Fruit fly (Drosophila melanogaster): Measurements from ENCODE around the gene Skel.

dm6 chr3R:10679911-10680310 lies 6.8 kb upstream of the Skel start:
- TF ChIP-seq psq (optimal IDR thresholded peaks at IDR 0.05) (no peak), pan (optimal IDR thresholded peaks at IDR 0.05) (no peak), Dll (optimal IDR thresholded peaks at IDR 0.05) (no peak), CG8478 (optimal IDR thresholded peaks at IDR 0.05) (no peak), usp (GFP tag; optimal IDR thresholded peaks at IDR 0.05) (no peak)
